Worm (Caenorhabditis elegans) whole organism, L1 larva: ENCODE measurements around the gene ttll-4.

Experiments used
- F16B12.6 ChIP-seq: fragments of 150-350 bp; optimal IDR thresholded peaks from 2 replicates; lab custom pipeline; 2014; ENCODE audit warnings: missing biosample characterization, missing genetic modification characterization
- Y116A8C.19 ChIP-seq: sonication (generic microtip); optimal IDR thresholded peaks from 2 replicates; lab custom pipeline; 2016; ENCODE audit warnings: missing compliant biosample characterization, missing genetic modification characterization, borderline replicate concordance
- ama-1 ChIP-seq: fragments of 150-350 bp; optimal IDR thresholded peaks from 2 replicates; lab custom pipeline; 2014
- blmp-1 ChIP-seq: fragments of 150-350 bp; optimal IDR thresholded peaks from 2 replicates; lab custom pipeline; 2014; ENCODE audit warnings: missing biosample characterization, missing genetic modification characterization
- ceh-8 ChIP-seq: fragments of 200-800 bp; sonication (Bioruptor generic); optimal IDR thresholded peaks from 2 replicates; lab custom pipeline; 2018; ENCODE audit warnings: mild to moderate bottlenecking, missing genetic modification characterization, moderate library complexity, missing compliant biosample characterization
- ceh-90 ChIP-seq: sonication (generic microtip); optimal IDR thresholded peaks from 2 replicates; lab custom pipeline; 2016; ENCODE audit warnings: missing genetic modification characterization, missing compliant biosample characterization
- dpl-1 ChIP-seq, 3 experiments: fragments of 150-350 bp in 2 of 3; sonication (generic microtip) in 1 of 3; optimal IDR thresholded peaks; 2 replicates each; lab custom pipeline; 2014 to 2017; ENCODE audit warnings: missing biosample characterization in 3 of 3, missing genetic modification characterization in 3 of 3, missing genetic modification reagents in 3 of 3
- dsc-1 ChIP-seq: sonication (generic microtip); optimal IDR thresholded peaks from 2 replicates; lab custom pipeline; 2016; ENCODE audit warnings: mild to moderate bottlenecking, missing genetic modification characterization, missing compliant biosample characterization
- efl-1 ChIP-seq, 4 experiments: fragments of 150-350 bp; optimal IDR thresholded peaks in 3 of 4; peaks in 1 of 4; 1 replicate in 1 of 4; 2 replicates in 3 of 4; lab custom pipeline; 2014; ENCODE audit warnings: missing biosample characterization in 2 of 4, missing genetic modification characterization in 2 of 4, missing genetic modification reagents in 2 of 4
- efl-3 ChIP-seq: fragments of 200-800 bp; sonication (Bioruptor generic); optimal IDR thresholded peaks from 2 replicates; lab custom pipeline; 2018; ENCODE audit warnings: mild to moderate bottlenecking, missing genetic modification characterization, missing compliant biosample characterization
- elt-2 ChIP-seq: sonication (generic microtip); optimal IDR thresholded peaks from 2 replicates; lab custom pipeline; 2016; ENCODE audit warnings: missing genetic modification characterization, mild to moderate bottlenecking, inconsistent platforms, missing compliant biosample characterization, missing genetic modification reagents
- elt-3 ChIP-seq, 6 experiments: fragments of 150-350 bp in 1 of 6; sonication (generic microtip); optimal IDR thresholded peaks; 2 replicates each; lab custom pipeline; 2017 to 2018; ENCODE audit warnings: missing biosample characterization in 6 of 6, missing genetic modification characterization in 6 of 6, inconsistent platforms in 1 of 6
- fkh-4 ChIP-seq: sonication (generic microtip); optimal IDR thresholded peaks from 2 replicates; lab custom pipeline; 2016; ENCODE audit warnings: missing compliant biosample characterization, missing genetic modification characterization, borderline replicate concordance
- fos-1 ChIP-seq: fragments of 150-350 bp; optimal IDR thresholded peaks from 2 replicates; lab custom pipeline; 2014; ENCODE audit warnings: missing biosample characterization, missing genetic modification characterization
- grh-1 ChIP-seq: fragments of 200-800 bp; sonication (Bioruptor generic); IDR thresholded peaks from 2 replicates; pipeline ENCODE4 v1.3.6; 2022; ENCODE audit warnings: missing genetic modification reagents, missing genetic modification characterization, missing compliant biosample characterization
- hlh-17 ChIP-seq: fragments of 200-800 bp; sonication (Bioruptor generic); optimal IDR thresholded peaks from 2 replicates; lab custom pipeline; 2018; ENCODE audit warnings: missing genetic modification characterization, mild to moderate bottlenecking, missing compliant biosample characterization, moderate library complexity, borderline replicate concordance
- hlh-4 ChIP-seq: sonication (generic microtip); optimal IDR thresholded peaks from 2 replicates; lab custom pipeline; 2016; ENCODE audit warnings: mild to moderate bottlenecking, missing genetic modification characterization, missing compliant biosample characterization
- hpl-2 ChIP-seq: fragments of 150-350 bp; optimal IDR thresholded peaks from 2 replicates; lab custom pipeline; 2014; ENCODE audit warnings: missing biosample characterization, missing genetic modification reagents, missing genetic modification characterization
- lin-14 ChIP-seq: fragments of 200-800 bp; sonication (Bioruptor generic); optimal IDR thresholded peaks from 2 replicates; lab custom pipeline; 2018; ENCODE audit warnings: mild to moderate bottlenecking, missing genetic modification characterization, moderate library complexity, missing compliant biosample characterization
- lin-39 ChIP-seq: fragments of 150-350 bp; optimal IDR thresholded peaks from 2 replicates; lab custom pipeline; 2014; ENCODE audit warnings: missing biosample characterization, missing genetic modification reagents, missing genetic modification characterization
- mef-2 ChIP-seq: fragments of 150-350 bp; optimal IDR thresholded peaks from 2 replicates; lab custom pipeline; 2014; ENCODE audit warnings: missing biosample characterization, missing genetic modification characterization
- nhr-20 ChIP-seq: sonication (generic microtip); optimal IDR thresholded peaks from 2 replicates; lab custom pipeline; 2016; ENCODE audit warnings: mild to moderate bottlenecking, missing genetic modification characterization, missing compliant biosample characterization
- nhr-47 ChIP-seq: sonication (generic microtip); optimal IDR thresholded peaks from 2 replicates; lab custom pipeline; 2016; ENCODE audit warnings: mild to moderate bottlenecking, missing genetic modification characterization, moderate library complexity, missing compliant biosample characterization
- nhr-71 ChIP-seq: sonication (generic microtip); optimal IDR thresholded peaks from 2 replicates; lab custom pipeline; 2016; ENCODE audit warnings: mild to moderate bottlenecking, missing genetic modification characterization, moderate library complexity, missing compliant biosample characterization
- nhr-84 ChIP-seq: sonication (generic microtip); optimal IDR thresholded peaks from 2 replicates; lab custom pipeline; 2017; ENCODE audit warnings: missing biosample characterization, missing genetic modification characterization
- pag-3 ChIP-seq: sonication (generic microtip); optimal IDR thresholded peaks from 2 replicates; lab custom pipeline; 2017; ENCODE audit warnings: missing genetic modification characterization, mild to moderate bottlenecking, missing compliant biosample characterization, antibody characterized with exemption, borderline replicate concordance; ENCODE audit not compliant: insufficient read depth
- pax-3 ChIP-seq: fragments of 200-800 bp; sonication (Bioruptor generic); optimal IDR thresholded peaks from 2 replicates; lab custom pipeline; 2018; ENCODE audit warnings: mild to moderate bottlenecking, missing genetic modification characterization, moderate library complexity, missing compliant biosample characterization
- pqm-1 ChIP-seq: sonication (generic microtip); optimal IDR thresholded peaks from 3 replicates; lab custom pipeline; 2017; ENCODE audit warnings: missing biosample characterization, missing genetic modification characterization
- snu-23 ChIP-seq: sonication (generic microtip); optimal IDR thresholded peaks from 2 replicates; lab custom pipeline; 2016; ENCODE audit warnings: missing genetic modification characterization, missing compliant biosample characterization
- sox-4 ChIP-seq: sonication (generic microtip); optimal IDR thresholded peaks from 2 replicates; lab custom pipeline; 2016; ENCODE audit warnings: missing genetic modification characterization, missing compliant biosample characterization
- sptf-1 ChIP-seq: fragments of 150-350 bp; optimal IDR thresholded peaks from 2 replicates; lab custom pipeline; 2014; ENCODE audit warnings: missing biosample characterization, missing genetic modification characterization
- swsn-7 ChIP-seq: sonication (generic microtip); optimal IDR thresholded peaks from 2 replicates; lab custom pipeline; 2016; ENCODE audit warnings: missing genetic modification characterization, missing compliant biosample characterization
- tbx-2 ChIP-seq: sonication (generic microtip); optimal IDR thresholded peaks from 2 replicates; lab custom pipeline; 2016; ENCODE audit warnings: missing genetic modification characterization, missing compliant biosample characterization
- tlp-1 ChIP-seq: fragments of 150-350 bp; optimal IDR thresholded peaks from 2 replicates; lab custom pipeline; 2014; ENCODE audit warnings: missing biosample characterization, missing genetic modification characterization
- unc-130 ChIP-seq: fragments of 150-350 bp; optimal IDR thresholded peaks from 2 replicates; lab custom pipeline; 2017; ENCODE audit warnings: missing biosample characterization, missing genetic modification characterization, inconsistent platforms
- unc-62 ChIP-seq: fragments of 150-350 bp; optimal IDR thresholded peaks from 2 replicates; lab custom pipeline; 2014; ENCODE audit warnings: missing biosample characterization, missing genetic modification reagents, missing genetic modification characterization
- unc-86 ChIP-seq: sonication (generic microtip); optimal IDR thresholded peaks from 2 replicates; lab custom pipeline; 2016; ENCODE audit warnings: missing genetic modification characterization, missing compliant biosample characterization

Gene ttll-4

DNA sequence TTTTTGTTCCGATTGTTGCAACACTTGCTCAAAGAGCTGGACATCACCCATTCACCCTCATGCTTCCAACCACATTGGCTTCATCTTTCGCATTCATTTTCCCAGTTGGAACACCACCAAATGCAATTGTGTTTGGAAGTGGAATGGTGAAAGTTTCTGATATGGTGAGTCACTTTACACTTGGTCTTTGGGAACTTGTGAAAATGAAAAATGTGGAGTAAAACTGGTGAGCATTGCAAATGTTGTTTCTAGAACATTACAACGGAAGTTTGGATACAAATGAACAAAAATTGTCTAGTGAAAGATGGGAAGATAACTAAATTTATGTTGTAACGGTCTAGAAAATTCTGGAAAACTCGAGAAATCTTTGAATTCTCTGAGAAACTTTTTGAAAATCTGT, 32.3 kb downstream of the ttll-4 start:
- TF ChIP-seq Y116A8C.19 (tag; lab: Kevin White, UChicago) (no peak), unc-130 (tag; lab: Kevin White, UChicago) (no peak), nhr-47 (tag; lab: Kevin White, UChicago) (no peak), unc-86 (no peak), pag-3 (tag; lab: Kevin White, UChicago) (no peak), elt-2 (no peak), unc-62 (GFP tag; lab: Kevin White, UChicago) (no peak), tlp-1 (tag; lab: Kevin White, UChicago) (no peak), sptf-1 (no peak), F16B12.6 (tag; lab: Kevin White, UChicago) (no peak), ceh-90 (no peak), efl-3 (GFP tag; lab: Kevin White, UChicago) (no peak), hpl-2 (GFP tag; lab: Kevin White, UChicago) (no peak), lin-14 (no peak), dpl-1 (GFP tag; optimal IDR thresholded peaks at IDR 0.05; lab: Kevin White, UChicago) (no peak)

DNA sequence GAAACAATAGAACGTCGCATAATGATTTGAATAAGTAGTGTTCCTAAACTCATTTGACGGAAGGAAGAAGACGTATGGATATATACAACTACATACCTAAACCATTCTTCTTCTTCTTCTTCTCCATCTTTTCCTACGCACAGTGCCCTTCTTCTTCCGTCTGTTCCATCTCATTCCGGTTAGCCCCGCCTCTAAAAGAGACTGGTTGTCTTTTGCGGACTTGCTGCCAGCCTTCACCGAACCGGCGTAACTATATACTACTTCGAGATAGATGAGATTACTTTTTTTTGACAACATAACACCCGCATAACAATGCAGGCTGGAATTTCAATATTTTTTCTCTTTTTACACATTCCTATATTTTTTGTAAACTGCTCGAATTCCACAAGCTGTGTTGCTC, 36.4 kb downstream of the ttll-4 start, which contains the start of the genes K08E5.5 and mua-3:
TSS of gene K08E5.5 (minus strand) at position 101 of the 400 bp plus-strand sequence.
TSS of gene mua-3 (plus strand) at position 313 of the 400 bp plus-strand sequence.
- TF ChIP-seq nhr-84 (tag; lab: Kevin White, UChicago) = no peak
- no peak for TF ChIP-seq dpl-1 (GFP tag; optimal IDR thresholded peaks at IDR 0.05; lab: Kevin White, UChicago)
- TF ChIP-seq efl-1 (optimal IDR thresholded peaks at IDR 0.05; lab: Kevin White, UChicago) = no peak
- no peak for TF ChIP-seq efl-1 (GFP tag; optimal IDR thresholded peaks at IDR 0.05 in 1 of 2; lab: Kevin White, UChicago)
- no peak for TF ChIP-seq dsc-1 (tag; lab: Kevin White, UChicago)
- TF ChIP-seq snu-23 (GFP tag; lab: Kevin White, UChicago) = no peak
- no peak for TF ChIP-seq ceh-8 (GFP tag; lab: Kevin White, UChicago)
- TF ChIP-seq fkh-4 (tag; lab: Kevin White, UChicago) = no peak
- no peak for TF ChIP-seq nhr-71 (tag; lab: Kevin White, UChicago)
- no peak for TF ChIP-seq lin-39 (tag; lab: Kevin White, UChicago)
- no peak for TF ChIP-seq elt-3 (tag; optimal IDR thresholded peaks at IDR 0.05; lab: Kevin White, UChicago)
- no peak for TF ChIP-seq pqm-1 (tag; lab: Kevin White, UChicago)
- no peak for TF ChIP-seq nhr-20
- TF ChIP-seq mef-2 (tag; lab: Kevin White, UChicago) = no peak
- TF ChIP-seq sptf-1 = no peak

DNA sequence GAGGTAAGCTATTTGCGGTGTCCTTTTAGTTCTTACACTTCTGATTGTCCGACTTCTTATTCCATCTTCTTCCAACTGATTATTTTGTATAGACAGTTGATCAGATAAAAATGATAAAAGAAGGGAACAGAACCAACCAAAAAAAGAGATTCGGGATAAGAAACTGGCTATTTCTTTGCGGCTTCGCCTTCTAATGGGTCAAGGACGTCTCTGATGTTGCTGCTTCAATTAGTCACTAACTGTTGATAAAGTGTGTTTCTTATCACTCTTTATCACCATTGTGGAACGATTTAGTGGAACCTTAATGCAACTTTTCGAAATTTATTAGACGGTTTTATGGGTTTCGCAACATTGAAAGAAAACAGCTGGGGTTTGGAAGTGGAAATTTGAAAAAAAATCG, 46.3 kb downstream of the ttll-4 start:
- TF ChIP-seq blmp-1 (tag; lab: Kevin White, UChicago) (peak; percentile 65), nhr-47 (tag; lab: Kevin White, UChicago) (no peak), pax-3 (tag; lab: Kevin White, UChicago) (no peak), elt-3 (tag; optimal IDR thresholded peaks at IDR 0.05; lab: Kevin White, UChicago) (peak in 2 of 6 experiments; percentile 25 to 71)

DNA sequence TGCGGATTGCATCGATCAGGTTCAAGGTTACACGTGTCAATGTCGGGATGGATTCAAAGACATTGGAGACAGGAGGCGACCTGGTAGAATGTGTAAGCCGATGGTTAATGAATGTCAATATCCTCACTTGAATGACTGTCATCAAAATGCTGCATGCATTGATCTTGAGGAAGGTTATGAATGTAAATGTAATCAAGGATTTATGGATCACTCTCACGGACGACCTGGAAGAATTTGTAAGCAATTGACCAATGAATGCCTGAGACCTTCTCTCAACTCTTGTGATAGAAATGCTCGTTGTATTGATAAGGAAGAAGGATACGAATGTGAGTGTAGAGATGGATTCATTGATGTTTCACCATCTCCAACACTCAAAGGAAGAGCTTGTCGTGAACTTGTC, 54.0 kb downstream of the ttll-4 start:
- TF ChIP-seq nhr-84 (tag; lab: Kevin White, UChicago) (no peak), ama-1 (lab: Kevin White, UChicago) (no peak), fos-1 (no peak), hlh-4 (tag; lab: Kevin White, UChicago) (no peak), grh-1 (GFP tag; lab: Robert Waterston, UW) (no peak), tbx-2 (tag; lab: Kevin White, UChicago) (no peak), swsn-7 (no peak), sox-4 (tag; lab: Kevin White, UChicago) (no peak), hlh-17 (no peak)
- TF ChIP-seq, all 84 proteins: peak for 0
